Worm (Caenorhabditis elegans) whole organism, dauer: Measurements from ENCODE around the gene R10H1.1.

ENCODE experiments used
- unc-62 ChIP-seq: sonication (generic microtip); optimal IDR thresholded peaks from 2 replicates; lab custom pipeline; 2017; ENCODE audit warnings: missing biosample characterization, missing genetic modification reagents, missing genetic modification characterization

Gene R10H1.1

ce11 chrII:7494155-7494554 lies at the start of gene R10H1.1:
Gene R10H1.1 (plus strand): TSS chrII:7494455.
- no peak for TF ChIP-seq unc-62 (GFP tag; lab: Kevin White, UChicago)

DNA sequence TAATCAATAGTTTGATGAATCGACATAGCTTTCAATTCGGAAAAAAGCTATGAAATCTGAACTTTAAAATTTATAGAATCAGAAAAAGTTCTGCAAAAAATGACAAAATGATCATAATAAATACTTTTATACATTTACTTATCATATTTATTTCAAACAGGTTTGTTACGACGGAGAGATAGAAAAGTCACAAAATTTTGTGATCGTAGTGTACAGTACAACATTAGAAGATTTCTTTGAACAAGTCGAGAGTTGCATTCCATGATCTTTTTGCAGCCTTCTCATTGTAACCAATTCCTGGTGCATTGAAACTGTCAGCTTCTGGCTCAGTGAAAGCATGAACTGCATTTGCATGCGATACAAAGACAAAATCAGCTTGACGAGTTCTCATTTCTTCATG lies 38.1 kb upstream of the R10H1.1 start, which contains the start of gene D1022.3:
D1022.3 (minus strand) TSS at position 101 of the 400 bp plus-strand sequence.
- no peak for TF ChIP-seq unc-62 (GFP tag; lab: Kevin White, UChicago)

DNA sequence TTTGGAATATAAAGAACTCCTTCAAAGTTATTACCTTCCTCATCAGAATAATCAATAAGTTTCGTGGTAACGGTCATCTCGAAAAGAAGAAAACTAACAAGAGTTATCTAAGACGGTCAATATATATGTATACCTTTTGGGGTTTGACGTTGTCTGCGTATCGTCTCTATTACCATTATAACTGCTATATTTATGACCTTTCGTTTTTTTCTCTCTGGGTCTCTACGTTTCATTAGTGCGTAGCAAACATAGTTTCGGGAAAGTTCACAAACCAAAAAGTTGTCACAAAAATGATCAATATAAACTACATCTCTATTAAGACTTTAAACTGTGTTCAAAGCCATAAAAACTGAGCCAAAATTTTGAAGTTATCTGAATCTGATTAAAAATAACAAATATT lies 37.0 kb upstream of the R10H1.1 start, which contains the start of gene D1022.4:
D1022.4 (minus strand) TSS at position 83 of the 400 bp plus-strand sequence.
- no peak for TF ChIP-seq unc-62 (GFP tag; lab: Kevin White, UChicago)

DNA sequence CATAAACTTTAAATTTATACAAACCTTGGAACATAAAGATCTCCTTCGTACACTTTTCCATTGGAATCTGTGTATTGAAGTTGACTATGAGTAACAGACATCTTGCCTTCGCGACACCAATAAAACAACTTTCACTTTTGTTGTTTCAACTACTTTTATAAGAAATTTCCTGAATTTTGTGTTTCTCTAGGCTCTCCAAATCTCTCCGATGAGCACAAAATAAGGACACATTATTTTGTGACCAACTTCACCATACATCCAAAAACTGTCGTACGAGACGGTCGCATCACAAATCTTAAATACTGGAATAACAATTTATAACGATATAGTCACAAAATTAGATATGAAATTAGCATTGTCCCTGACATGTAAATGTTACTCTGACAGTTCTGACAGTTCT lies 35.5 kb upstream of the R10H1.1 start, which contains the start of gene D1022.5:
D1022.5 (minus strand) TSS at position 101 of the 400 bp plus-strand sequence.
- no peak for TF ChIP-seq unc-62 (GFP tag; lab: Kevin White, UChicago)

- no peak for TF ChIP-seq unc-62 (GFP tag; lab: Kevin White, UChicago)
These were observed 35.0 kb upstream of the R10H1.1 start, which contains the start of gene D1022.2 for ce11 chrII:7459205-7459604. Gene D1022.2 (plus strand): TSS chrII:7459505.

ce11 chrII:7465519-7465918 lies 28.7 kb upstream of the R10H1.1 start, which contains the start of gene sro-1:
Gene sro-1 (minus strand): TSS chrII:7465619.
- TF ChIP-seq unc-62 (GFP tag; lab: Kevin White, UChicago) = no peak

DNA sequence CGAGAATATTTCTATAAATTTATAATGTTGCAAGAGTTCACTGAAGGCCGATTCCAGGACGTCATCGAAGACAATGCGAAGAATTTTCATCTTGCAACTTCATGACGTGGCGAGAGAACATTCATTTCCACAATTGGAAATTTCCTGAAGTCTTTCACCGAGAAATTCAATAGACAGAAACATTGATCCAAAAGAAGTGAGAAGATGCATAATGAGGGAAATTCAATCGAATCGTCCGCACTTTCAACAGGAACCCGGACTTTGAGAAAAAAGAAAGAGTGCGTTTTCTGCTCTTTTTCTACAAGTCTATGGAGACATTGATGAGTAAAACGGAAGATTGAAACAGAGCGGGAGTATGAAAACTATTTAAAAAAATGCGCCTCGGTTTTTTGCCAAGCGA lies 24.9 kb upstream of the R10H1.1 start:
- TF ChIP-seq unc-62 (GFP tag; lab: Kevin White, UChicago) = no peak

DNA sequence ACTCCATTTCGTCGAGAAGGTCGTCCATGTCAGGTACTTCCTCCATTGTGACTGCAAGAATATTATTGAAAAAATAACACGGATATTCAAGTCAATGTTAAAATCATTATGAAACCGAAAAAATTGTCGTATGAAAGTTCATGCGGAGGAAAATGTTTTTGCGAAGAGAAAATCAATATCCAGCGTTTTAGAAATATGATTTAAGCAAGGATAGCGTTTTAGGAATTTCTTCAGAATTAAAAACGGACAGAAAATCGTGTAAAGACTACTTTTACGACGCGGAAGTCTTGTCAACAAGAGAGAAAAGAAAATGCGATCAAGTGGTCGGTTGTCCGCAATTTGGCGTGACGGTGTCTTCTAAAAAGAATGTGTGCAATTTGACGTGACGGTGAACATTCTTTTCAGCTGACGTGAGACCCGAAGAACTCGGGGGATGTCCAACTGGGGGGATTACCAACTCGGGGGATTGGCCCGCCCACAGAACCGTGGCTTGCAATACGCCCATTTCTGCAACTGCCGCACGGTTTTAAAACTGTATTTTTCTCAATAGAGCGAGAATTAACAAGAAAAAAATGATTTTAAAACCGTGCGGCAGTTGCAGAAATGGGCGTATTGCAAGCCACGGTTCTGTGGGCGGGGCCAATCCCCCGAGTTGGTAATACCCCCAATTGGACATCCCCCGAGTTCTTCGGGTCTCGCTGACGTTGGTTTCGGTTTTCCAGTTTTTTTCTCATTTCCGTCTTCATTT lies 15.6 kb upstream of the R10H1.1 start, which contains the start of the genes aka-1 and ubc-6:
aka-1 (minus strand) TSS at position 51 of the 748 bp plus-strand sequence.
ubc-6 (plus strand) TSS at position 701 of the 748 bp plus-strand sequence.
- TF ChIP-seq unc-62 (GFP tag; lab: Kevin White, UChicago) = no peak

- no peak for TF ChIP-seq unc-62 (GFP tag; lab: Kevin White, UChicago)
These were observed 11.2 kb upstream of the R10H1.1 start, which contains the start of gene cah-2 for ce11 chrII:7483009-7483408. Gene cah-2 (minus strand): TSS chrII:7483109.

DNA sequence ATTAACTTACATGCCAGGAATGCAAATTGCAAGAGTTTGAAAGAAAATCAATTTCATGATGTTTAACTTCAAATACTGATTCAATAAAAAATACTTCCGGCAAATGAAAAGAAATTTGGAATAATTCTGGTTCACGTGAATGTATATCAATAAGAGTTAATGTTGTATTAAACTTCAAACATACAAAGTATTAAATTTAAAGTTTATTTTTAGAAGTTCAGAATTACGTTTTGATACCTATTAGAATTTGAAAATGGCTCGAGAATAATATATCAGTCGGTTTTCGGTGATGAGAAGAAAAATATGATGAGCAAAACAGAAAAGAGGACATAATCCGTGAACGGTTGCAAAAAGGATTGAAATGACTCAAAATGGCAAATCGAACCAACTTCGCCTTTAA lies 4.7 kb upstream of the R10H1.1 start, which contains the start of gene D1022.9:
D1022.9 (minus strand) TSS at position 101 of the 400 bp plus-strand sequence.
- TF ChIP-seq unc-62 (GFP tag; lab: Kevin White, UChicago) = no peak

DNA sequence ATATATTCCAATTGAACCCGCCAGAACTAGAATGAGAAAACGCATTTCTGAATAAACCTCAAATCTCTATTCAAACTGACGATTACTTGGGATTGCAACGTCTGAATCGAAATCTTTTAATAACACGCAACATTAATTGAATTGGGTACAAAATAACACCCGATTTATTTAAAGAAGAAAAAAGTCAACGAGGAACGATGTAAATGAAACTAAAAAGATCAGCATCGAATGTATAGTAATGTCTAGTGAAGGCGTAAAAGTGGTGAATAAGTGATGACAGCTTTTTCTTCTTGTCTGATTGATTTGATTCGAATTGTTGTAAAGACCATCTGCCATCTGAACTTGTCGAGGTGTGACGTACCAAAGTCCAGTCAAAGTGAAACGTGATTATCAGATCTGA lies 656 bp upstream of the R10H1.1 start, which contains the start of gene nas-23:
nas-23 (minus strand) TSS at position 101 of the 400 bp plus-strand sequence.
- no peak for TF ChIP-seq unc-62 (GFP tag; lab: Kevin White, UChicago)

- no peak for TF ChIP-seq unc-62 (GFP tag; lab: Kevin White, UChicago)
These were observed 1.8 kb downstream of the R10H1.1 start, which contains the start of gene spi-1 for ce11 chrII:7496070-7496469. Gene spi-1 (plus strand): TSS chrII:7496247.

ce11 chrII:7499390-7499789 lies 5.1 kb downstream of the R10H1.1 start, which contains the start of gene srab-14:
Gene srab-14 (minus strand): TSS chrII:7499490.
- TF ChIP-seq unc-62 (GFP tag; lab: Kevin White, UChicago) = no peak

DNA sequence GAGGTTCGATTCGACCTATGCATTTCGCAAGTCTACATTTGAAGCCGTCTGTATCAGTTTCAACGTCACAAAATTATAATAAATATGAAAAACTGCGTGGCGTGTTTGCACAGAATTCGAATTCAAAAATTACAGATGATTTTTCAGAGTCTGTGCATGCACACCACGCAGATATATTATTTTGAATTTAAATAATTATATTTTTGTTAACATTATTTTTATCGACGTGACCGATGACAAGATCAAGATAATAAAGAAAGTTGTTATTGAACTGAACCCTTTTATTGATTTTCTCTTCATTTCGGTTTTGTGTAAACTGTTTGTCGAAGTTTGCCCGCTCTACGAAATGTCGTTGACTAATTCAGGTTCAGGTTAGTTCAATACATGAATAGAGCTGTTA lies 10.8 kb downstream of the R10H1.1 start, which contains the start of gene C28F5.1:
C28F5.1 (plus strand) TSS at position 301 of the 400 bp plus-strand sequence.
- no peak for TF ChIP-seq unc-62 (GFP tag; lab: Kevin White, UChicago)

- TF ChIP-seq unc-62 (GFP tag; lab: Kevin White, UChicago) = no peak
These were observed 25.0 kb downstream of the R10H1.1 start, which contains the start of gene glb-9 for ce11 chrII:7519221-7519620. Gene glb-9 (minus strand): TSS chrII:7519321.

DNA sequence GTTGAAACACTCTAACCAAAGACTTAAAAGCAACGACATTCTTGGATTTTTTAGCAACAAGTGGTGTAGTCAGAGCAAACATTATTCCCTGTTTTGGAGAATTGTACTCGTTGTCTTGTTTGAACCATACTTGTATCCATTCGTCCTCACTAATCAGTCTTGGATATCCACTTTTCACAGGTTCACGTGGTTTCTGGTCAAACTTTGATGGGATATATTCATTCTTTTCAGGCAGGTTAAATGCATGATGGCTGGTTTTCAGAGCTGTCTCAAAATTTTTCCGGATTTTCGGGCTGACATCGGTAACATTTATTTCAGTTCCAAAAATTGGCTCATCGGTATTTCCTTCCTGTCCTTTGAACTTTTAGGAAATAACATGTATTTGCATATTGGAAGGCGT lies 27.2 kb downstream of the R10H1.1 start:
- no peak for TF ChIP-seq unc-62 (GFP tag; lab: Kevin White, UChicago)
